Fruit fly (Drosophila melanogaster): Measurements from ENCODE around the gene inaE.

dm6 chrX:13748906-13749872 lies 34.3 kb upstream of the inaE start:
- TF ChIP-seq CG15336 (GFP tag; IDR thresholded peaks at IDR 0.05): peak; percentile 81
- TF ChIP-seq fkh (GFP tag; optimal IDR thresholded peaks at IDR 0.05): peak; percentile 52
- TF ChIP-seq Met (GFP tag; optimal IDR thresholded peaks at IDR 0.05): peak; percentile 36
